Worm (Caenorhabditis elegans): ENCODE measurements around the gene F32G8.3.

- no peak for TF ChIP-seq ama-1 (optimal IDR thresholded peaks at IDR 0.05)
- no peak for TF ChIP-seq lin-39 (tag; optimal IDR thresholded peaks at IDR 0.05)
- TF ChIP-seq pha-4 (tag; optimal IDR thresholded peaks at IDR 0.05) = no peak
- no peak for TF ChIP-seq nhr-77 (tag; optimal IDR thresholded peaks at IDR 0.05)
- no peak for TF ChIP-seq pqm-1 (tag; optimal IDR thresholded peaks at IDR 0.05)
- no peak for TF ChIP-seq nhr-67 (tag; optimal IDR thresholded peaks at IDR 0.05)
- no peak for TF ChIP-seq ceh-9 (tag; optimal IDR thresholded peaks at IDR 0.05)
- no peak for TF ChIP-seq nhr-28 (tag; optimal IDR thresholded peaks at IDR 0.05)
- TF ChIP-seq fos-1 (tag; optimal IDR thresholded peaks at IDR 0.05) = no peak
- TF ChIP-seq ztf-4 (tag; optimal IDR thresholded peaks at IDR 0.05) = no peak
- no peak for TF ChIP-seq ztf-11 (tag; optimal IDR thresholded peaks at IDR 0.05)
Observed at ce11 chrV:10578226-10578625, 23.1 kb upstream of the F32G8.3 start, which contains the start of gene mics-1.

All from whole organism, L3 larva.